Fruit fly (Drosophila melanogaster): ENCODE data around the gene GstO1.
A peak's percentile ranks its signal among the peaks of the same experiment; 100 is the strongest.

The GstO1 gene

dm6 chr3L:8524816-8525625 lies at the start of gene GstO1, which contains the start of gene foi:
TSS of gene GstO1 (minus strand) at chr3L:8524866.
TSS of gene foi (plus strand) at chr3L:8525244.
- TF ChIP-seq CG6163 (GFP tag; IDR thresholded peaks at IDR 0.05) (no peak), Lpt (GFP tag; optimal IDR thresholded peaks at IDR 0.05) (no peak), CG1621 (tag; optimal IDR thresholded peaks at IDR 0.05) (peak; percentile 82), net (GFP tag; optimal IDR thresholded peaks at IDR 0.05) (no peak), Met (GFP tag; optimal IDR thresholded peaks at IDR 0.05) (no peak), cyc (GFP tag; optimal IDR thresholded peaks at IDR 0.05) (no peak), Sox14 (GFP tag; optimal IDR thresholded peaks at IDR 0.05) (no peak), Eip75B (GFP tag; optimal IDR thresholded peaks at IDR 0.05) (no peak), Eip78C (GFP tag) (peak; percentile 45), OdsH (GFP tag; optimal IDR thresholded peaks at IDR 0.05) (no peak), ss (GFP tag; optimal IDR thresholded peaks at IDR 0.05) (no peak), CG8319 (GFP tag; optimal IDR thresholded peaks at IDR 0.05) (no peak), fkh (GFP tag; optimal IDR thresholded peaks at IDR 0.05) (no peak), Sox15 (GFP tag; optimal IDR thresholded peaks at IDR 0.05) (no peak), CG4318 (GFP tag; optimal IDR thresholded peaks at IDR 0.05) (no peak), CG8632 (GFP tag; optimal IDR thresholded peaks at IDR 0.05) (peak; percentile 10), CG31627 (GFP tag; optimal IDR thresholded peaks at IDR 0.05) (peak; percentile 30), CG6854 (GFP tag; optimal IDR thresholded peaks at IDR 0.05) (no peak), fd59A (GFP tag; optimal IDR thresholded peaks at IDR 0.05) (no peak), Ets96B (tag; optimal IDR thresholded peaks at IDR 0.05) (peak; percentile 16), Hr39 (GFP tag; optimal IDR thresholded peaks at IDR 0.05) (peak; percentile 7), esn (GFP tag; optimal IDR thresholded peaks at IDR 0.05) (peak; percentile 48), Sox102F (GFP tag; optimal IDR thresholded peaks at IDR 0.05) (no peak), CG11294 (GFP tag; IDR thresholded peaks at IDR 0.05) (no peak), CG9139 (GFP tag; optimal IDR thresholded peaks at IDR 0.05) (no peak), spab (GFP tag; optimal IDR thresholded peaks at IDR 0.05) (no peak), Blimp-1 (GFP tag; optimal IDR thresholded peaks at IDR 0.05) (no peak), CG6276 (GFP tag; optimal IDR thresholded peaks at IDR 0.05) (no peak), pdm3 (GFP tag; optimal IDR thresholded peaks at IDR 0.05) (peak; percentile 22), dsx (GFP tag; optimal IDR thresholded peaks at IDR 0.05; ENCODE audit: poor library complexity, severe bottlenecking) (peak; percentile 39), Smox (GFP tag; optimal IDR thresholded peaks at IDR 0.05) (no peak), vri (GFP tag; optimal IDR thresholded peaks at IDR 0.05) (peak; percentile 67), CG16779 (tag; optimal IDR thresholded peaks at IDR 0.05) (no peak), CG10631 (GFP tag; optimal IDR thresholded peaks at IDR 0.05) (no peak), dac (GFP tag; optimal IDR thresholded peaks at IDR 0.05) (no peak), CG7368 (GFP tag; optimal IDR thresholded peaks at IDR 0.05) (no peak), CG34406 (GFP tag; optimal IDR thresholded peaks at IDR 0.05) (peak; percentile 19), eg (GFP tag; IDR thresholded peaks at IDR 0.05) (no peak), CG6808 (GFP tag; optimal IDR thresholded peaks at IDR 0.05) (no peak), svp (GFP tag) (peak; percentile 82), salr (GFP tag; optimal IDR thresholded peaks at IDR 0.05) (peak in 1 of 2 experiments; percentile 37), Ets21C (GFP tag; optimal IDR thresholded peaks at IDR 0.05) (no peak), topi (GFP tag; optimal IDR thresholded peaks at IDR 0.05) (peak; percentile 40), fd85E (GFP tag; optimal IDR thresholded peaks at IDR 0.05) (no peak), CG6792 (GFP tag; optimal IDR thresholded peaks at IDR 0.05) (peak; percentile 19), CG8119 (GFP tag; IDR thresholded peaks at IDR 0.05) (no peak), CG32006 (GFP tag; optimal IDR thresholded peaks at IDR 0.05) (peak; percentile 38), CG11902 (GFP tag; optimal IDR thresholded peaks at IDR 0.05) (no peak), CG3919 (GFP tag; optimal IDR thresholded peaks at IDR 0.05) (no peak), achi (GFP tag; optimal IDR thresholded peaks at IDR 0.05) (peak; percentile 58), CG3032 (tag; optimal IDR thresholded peaks at IDR 0.05) (peak; percentile 33)

Data from whole organism, prepupa.